Worm (Caenorhabditis elegans): ENCODE results near the gene nfx-1.

nfx-1 gene

ce11 chrIII:6341878-6342453, 33.2 kb upstream of the nfx-1 start, which contains the start of gene rpn-13:
Gene rpn-13 (minus strand): TSS chrIII:6341928.
- TF ChIP-seq F23B12.7 (tag; optimal IDR thresholded peaks at IDR 0.05; ENCODE audit: insufficient read depth) (no peak), F52B5.7 (tag; optimal IDR thresholded peaks at IDR 0.05) (no peak), efl-1 (GFP tag; optimal IDR thresholded peaks at IDR 0.05) (no peak), akir-1 (GFP tag; optimal IDR thresholded peaks at IDR 0.05) (no peak), lsy-27 (tag; optimal IDR thresholded peaks at IDR 0.05; ENCODE audit: borderline replicate concordance, insufficient read depth) (no peak), snpc-1.3 (tag; optimal IDR thresholded peaks at IDR 0.05; ENCODE audit: insufficient read depth) (peak; percentile 28), sdz-38 (tag; optimal IDR thresholded peaks at IDR 0.05) (no peak), F33H1.4 (GFP tag; IDR thresholded peaks at IDR 0.05) (no peak), attf-5 (GFP tag; optimal IDR thresholded peaks at IDR 0.05) (peak; percentile 49), rpc-1 (optimal IDR thresholded peaks at IDR 0.05) (no peak), rpc-1 (tag; optimal IDR thresholded peaks at IDR 0.05) (no peak), lsl-1 (GFP tag; optimal IDR thresholded peaks at IDR 0.05) (peak; percentile 73), madf-6 (GFP tag; IDR thresholded peaks at IDR 0.05) (0 out of 2 replicates have a peak, but pooled peaks have one; percentile 22), cebp-1 (GFP tag; IDR thresholded peaks at IDR 0.05) (no peak), cebp-1 (tag; optimal IDR thresholded peaks at IDR 0.05) (peak; percentile 20)

DNA sequence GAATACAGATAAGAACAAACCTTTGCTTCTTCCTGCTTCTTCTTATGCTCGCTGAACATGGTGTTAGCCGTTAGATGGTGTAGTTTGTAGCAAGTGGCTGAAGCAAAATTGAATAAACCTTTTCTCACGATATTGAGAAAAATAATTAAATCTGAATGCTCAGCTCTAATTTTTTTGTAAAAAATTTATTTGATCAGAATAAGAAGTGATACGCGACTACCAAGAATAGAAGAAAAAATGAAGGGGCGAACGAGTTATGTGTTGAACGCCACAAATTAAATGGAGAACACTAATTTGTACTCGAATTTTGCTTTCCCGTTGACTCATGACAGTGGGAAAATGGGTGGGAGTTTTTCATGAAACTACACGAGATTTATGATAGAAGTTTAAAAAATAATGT, 31.9 kb upstream of the nfx-1 start, which contains the start of gene C56G2.9:
Gene C56G2.9 (minus strand): TSS at position 101 of the 400 bp plus-strand sequence.
- no peak for TF ChIP-seq unc-62 (GFP tag; optimal IDR thresholded peaks at IDR 0.05)

DNA sequence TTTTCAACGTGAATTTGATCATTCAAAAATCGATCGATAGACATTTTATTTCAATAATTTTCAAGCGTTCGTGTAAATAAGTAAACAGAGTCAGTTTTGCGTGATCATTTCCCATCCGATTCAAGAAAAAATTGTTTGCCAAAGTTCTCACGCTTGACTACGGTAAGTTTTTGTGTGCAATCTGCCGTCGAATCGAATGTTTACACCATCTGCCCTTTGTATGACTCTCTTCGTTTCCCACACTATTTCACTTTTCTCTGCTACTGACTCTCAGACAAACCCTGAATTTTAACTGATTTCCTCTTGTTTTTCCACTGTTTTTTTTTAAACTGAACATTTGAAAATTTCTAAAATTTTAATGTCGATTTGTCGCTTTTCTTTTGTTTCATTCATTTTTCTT, 30.4 kb upstream of the nfx-1 start:
- TF ChIP-seq lin-26 (GFP tag; IDR thresholded peaks at IDR 0.05) = no peak
- no peak for TF ChIP-seq somi-1 (GFP tag; optimal IDR thresholded peaks at IDR 0.05)
- no peak for TF ChIP-seq lsy-27 (tag; optimal IDR thresholded peaks at IDR 0.05; ENCODE audit: borderline replicate concordance, insufficient read depth)
- TF ChIP-seq ztf-28 (GFP tag; IDR thresholded peaks at IDR 0.05) = no peak
- TF ChIP-seq sea-2 (GFP tag; IDR thresholded peaks at IDR 0.05) = no peak
- no peak for TF ChIP-seq nhr-27 (tag; optimal IDR thresholded peaks at IDR 0.05)
- peak; percentile 83 for TF ChIP-seq pbrm-1 (GFP tag; IDR thresholded peaks at IDR 0.05)
- TF ChIP-seq F55B11.4 (tag; optimal IDR thresholded peaks at IDR 0.05; ENCODE audit: borderline replicate concordance, insufficient read depth) = no peak
- no peak for TF ChIP-seq lag-1 (GFP tag; IDR thresholded peaks at IDR 0.05)
- TF ChIP-seq B0261.1 (tag; optimal IDR thresholded peaks at IDR 0.05) = no peak
- TF ChIP-seq dox-1 (GFP tag; IDR thresholded peaks at IDR 0.05) = peak; percentile 84
- 0 out of 2 replicates have a peak, but pooled peaks have one; percentile 9 for TF ChIP-seq ceh-40 (GFP tag; IDR thresholded peaks at IDR 0.05)
- TF ChIP-seq snpc-1.1 (tag; optimal IDR thresholded peaks at IDR 0.05; ENCODE audit: insufficient read depth) = no peak
- TF ChIP-seq ets-4 (GFP tag; optimal IDR thresholded peaks at IDR 0.05) = no peak
- no peak for TF ChIP-seq nhr-120 (GFP tag; IDR thresholded peaks at IDR 0.05)
- TF ChIP-seq ztf-22 (GFP tag; optimal IDR thresholded peaks at IDR 0.05) = no peak
- peak; percentile 66 for TF ChIP-seq ceh-91 (GFP tag; IDR thresholded peaks at IDR 0.05)
- no peak for TF ChIP-seq dpff-1 (tag; optimal IDR thresholded peaks at IDR 0.05)
- 0 out of 2 replicates have a peak, but pooled peaks have one; percentile 8 for TF ChIP-seq C17E4.6 (GFP tag; IDR thresholded peaks at IDR 0.05)
- peak; percentile 26 for TF ChIP-seq him-1 (tag; optimal IDR thresholded peaks at IDR 0.05)
- TF ChIP-seq F49E8.2 (tag; optimal IDR thresholded peaks at IDR 0.05; ENCODE audit: insufficient read depth) = peak; percentile 58
- no peak for TF ChIP-seq mes-4 (tag; optimal IDR thresholded peaks at IDR 0.05)
- 0 out of 2 replicates have a peak, but pooled peaks have one; percentile 28 for TF ChIP-seq Y53G8AR.9 (GFP tag; conservative IDR thresholded peaks at IDR 0.05)
- no peak for TF ChIP-seq Y95B8A.8 (GFP tag; IDR thresholded peaks at IDR 0.05)
- peak; percentile 54 for TF ChIP-seq efl-1 (GFP tag; optimal IDR thresholded peaks at IDR 0.05)
- TF ChIP-seq mel-28 (tag; optimal IDR thresholded peaks at IDR 0.05; ENCODE audit: borderline replicate concordance) = no peak
- TF ChIP-seq ztf-26 (tag; optimal IDR thresholded peaks at IDR 0.05) = peak; percentile 13
- TF ChIP-seq zim-3 (tag; optimal IDR thresholded peaks at IDR 0.05) = no peak
- no peak for TF ChIP-seq snpc-4 (GFP tag; optimal IDR thresholded peaks at IDR 0.05)
- TF ChIP-seq snpc-4 (tag; optimal IDR thresholded peaks at IDR 0.05) = peak in 3 of 4 experiments; percentile 52 to 81 (median 62)
- TF ChIP-seq let-526 (GFP tag; IDR thresholded peaks at IDR 0.05) = peak; percentile 61; the same call in 1 of the 2 replicates

Measured in whole organism, young adult.